Worm (Caenorhabditis elegans) whole organism, early embryonic: ENCODE results near the gene srh-23.

ENCODE experiments used
- B0310.2 ChIP-seq: sonication (generic microtip); optimal IDR thresholded peaks from 2 replicates; lab custom pipeline; 2016; ENCODE audit warnings: mild to moderate bottlenecking, missing genetic modification characterization, missing compliant biosample characterization
- F13C5.2 ChIP-seq: sonication (generic microtip); optimal IDR thresholded peaks from 2 replicates; lab custom pipeline; 2017; ENCODE audit warnings: mild to moderate bottlenecking, missing genetic modification characterization, inconsistent platforms, missing compliant biosample characterization
- ama-1 ChIP-seq: fragments of 150-350 bp; optimal IDR thresholded peaks from 2 replicates; lab custom pipeline; 2014
- hnd-1 ChIP-seq: sonication (generic microtip); optimal IDR thresholded peaks from 2 replicates; lab custom pipeline; 2016; ENCODE audit warnings: missing genetic modification characterization, missing compliant biosample characterization
- scrt-1 ChIP-seq: fragments of 200-800 bp; sonication (Bioruptor generic); IDR thresholded peaks from 2 replicates; pipeline ENCODE4 v1.3.6; 2022; ENCODE audit warnings: missing genetic modification characterization, missing compliant biosample characterization
- sea-1 ChIP-seq: fragments of 200-800 bp; sonication (Bioruptor generic); conservative IDR thresholded peaks from 2 replicates; pipeline ENCODE4 v1.3.6; 2022; ENCODE audit warnings: missing genetic modification characterization, missing compliant biosample characterization

- TF ChIP-seq hnd-1 (tag; lab: Kevin White, UChicago) (no peak), ama-1 (lab: Kevin White, UChicago) (no peak), F13C5.2 (tag; lab: Kevin White, UChicago) (no peak), scrt-1 (GFP tag; lab: Robert Waterston, UW) (no peak), B0310.2 (no peak), sea-1 (no peak)
These were observed 8.9 kb downstream of the srh-23 start, which contains the start of gene str-205 for ce11 chrV:4929842-4930241.
